Worm (Caenorhabditis elegans): ENCODE data around the gene F47G3.4.

The F47G3.4 gene

ce11 chrX:2385453-2385852 is 4.1 kb downstream of the F47G3.4 start, which contains the start of gene F47G3.1:
Gene F47G3.1, plus strand, starts transcription at chrX:2385753.
- TF ChIP-seq egl-5 (tag; optimal IDR thresholded peaks at IDR 0.05) (no peak), ceh-82 (tag; optimal IDR thresholded peaks at IDR 0.05) (no peak), ztf-4 (tag; optimal IDR thresholded peaks at IDR 0.05) (no peak), elt-3 (tag; optimal IDR thresholded peaks at IDR 0.05) (no peak), lin-15B (tag; optimal IDR thresholded peaks at IDR 0.05) (no peak), lin-39 (tag; optimal IDR thresholded peaks at IDR 0.05) (no peak), unc-62 (GFP tag; optimal IDR thresholded peaks at IDR 0.05) (no peak), pha-4 (tag; optimal IDR thresholded peaks at IDR 0.05) (no peak), nhr-43 (tag; optimal IDR thresholded peaks at IDR 0.05; ENCODE audit: poor library complexity, severe bottlenecking) (no peak), skn-1 (tag; optimal IDR thresholded peaks at IDR 0.05) (no peak), jun-1 (tag; optimal IDR thresholded peaks at IDR 0.05) (no peak), nfya-1 (tag; optimal IDR thresholded peaks at IDR 0.05; ENCODE audit: insufficient read depth) (no peak), aly-2 (tag; optimal IDR thresholded peaks at IDR 0.05) (no peak), mml-1 (tag; optimal IDR thresholded peaks at IDR 0.05) (no peak), fkh-2 (tag; optimal IDR thresholded peaks at IDR 0.05) (no peak), sea-2 (GFP tag; optimal IDR thresholded peaks at IDR 0.05) (no peak), eor-1 (tag; optimal IDR thresholded peaks at IDR 0.05) (no peak), nhr-67 (tag; optimal IDR thresholded peaks at IDR 0.05) (no peak), nhr-12 (tag; optimal IDR thresholded peaks at IDR 0.05) (no peak), daf-12 (tag; optimal IDR thresholded peaks at IDR 0.05) (no peak)

- TF ChIP-seq nhr-23 (tag; optimal IDR thresholded peaks at IDR 0.05) (peak; percentile 43), unc-39 (tag; optimal IDR thresholded peaks at IDR 0.05) (no peak), ZK546.5 (tag; optimal IDR thresholded peaks at IDR 0.05) (no peak), egl-5 (tag; optimal IDR thresholded peaks at IDR 0.05) (no peak), unc-62 (GFP tag; optimal IDR thresholded peaks at IDR 0.05) (no peak), nhr-11 (tag; optimal IDR thresholded peaks at IDR 0.05) (no peak), fkh-10 (GFP tag; optimal IDR thresholded peaks at IDR 0.05) (no peak), lin-15B (tag; optimal IDR thresholded peaks at IDR 0.05) (no peak), nhr-43 (tag; optimal IDR thresholded peaks at IDR 0.05; ENCODE audit: poor library complexity, severe bottlenecking) (peak; percentile 35), nhr-25 (tag; optimal IDR thresholded peaks at IDR 0.05) (no peak), nfya-1 (tag; optimal IDR thresholded peaks at IDR 0.05; ENCODE audit: insufficient read depth) (no peak), nhr-12 (tag; optimal IDR thresholded peaks at IDR 0.05) (no peak)
These were observed 5.7 kb downstream of the F47G3.4 start for ce11 chrX:2386922-2387566.

DNA sequence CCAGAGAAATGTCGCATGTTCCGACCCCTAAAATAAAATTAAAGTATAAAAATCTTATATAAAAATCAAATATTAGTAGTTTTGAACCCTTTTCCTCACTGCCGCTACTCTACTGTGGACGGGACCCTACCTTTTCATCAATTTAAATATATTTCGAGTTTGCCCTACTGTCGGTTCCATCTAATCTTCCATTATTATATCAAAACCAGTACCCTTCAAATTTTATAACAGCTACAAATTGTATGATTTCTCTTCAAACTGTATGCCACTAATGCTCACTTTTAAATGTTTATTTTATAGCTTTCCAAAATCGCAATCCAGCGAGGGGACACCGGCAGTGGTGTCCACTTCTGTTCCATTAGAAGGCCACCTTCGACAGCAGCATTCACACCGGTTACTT is 13.6 kb downstream of the F47G3.4 start, which contains the start of gene C43H6.6:
TSS of gene C43H6.6 (plus strand) at position 301 of the 400 bp plus-strand sequence.
- TF ChIP-seq pqm-1 (tag; optimal IDR thresholded peaks at IDR 0.05), result no peak
- no peak for TF ChIP-seq unc-62 (GFP tag; optimal IDR thresholded peaks at IDR 0.05)
- no peak for TF ChIP-seq fkh-2 (tag; optimal IDR thresholded peaks at IDR 0.05)
- TF ChIP-seq lin-39 (tag; optimal IDR thresholded peaks at IDR 0.05), result no peak
- TF ChIP-seq ceh-16 (tag; optimal IDR thresholded peaks at IDR 0.05), result no peak
- no peak for TF ChIP-seq nhr-76 (tag; optimal IDR thresholded peaks at IDR 0.05)
- no peak for TF ChIP-seq sea-2 (GFP tag; optimal IDR thresholded peaks at IDR 0.05)
- no peak for TF ChIP-seq nhr-67 (tag; optimal IDR thresholded peaks at IDR 0.05)
- TF ChIP-seq nhr-25 (tag; optimal IDR thresholded peaks at IDR 0.05), result no peak
- no peak for TF ChIP-seq egl-5 (tag; optimal IDR thresholded peaks at IDR 0.05)
- TF ChIP-seq ceh-82 (tag; optimal IDR thresholded peaks at IDR 0.05), result no peak
- TF ChIP-seq skn-1 (tag; optimal IDR thresholded peaks at IDR 0.05), result no peak

ce11 chrX:2401883-2402282 is 20.5 kb downstream of the F47G3.4 start, which contains the start of gene dhhc-9:
Gene dhhc-9, minus strand, starts transcription at chrX:2402036.
- peak; percentile 23 for TF ChIP-seq pqm-1 (tag; optimal IDR thresholded peaks at IDR 0.05)
- TF ChIP-seq hmg-11 (tag; optimal IDR thresholded peaks at IDR 0.05), result peak; percentile 97
- TF ChIP-seq lin-15B (tag; optimal IDR thresholded peaks at IDR 0.05), result peak; percentile 22
- TF ChIP-seq lin-39 (tag; optimal IDR thresholded peaks at IDR 0.05), result peak; percentile 61
- no peak for TF ChIP-seq ceh-82 (tag; optimal IDR thresholded peaks at IDR 0.05)
- peak; percentile 15 for TF ChIP-seq jun-1 (tag; optimal IDR thresholded peaks at IDR 0.05)
- no peak for TF ChIP-seq nhr-77 (tag; optimal IDR thresholded peaks at IDR 0.05)
- TF ChIP-seq elt-2 (tag; optimal IDR thresholded peaks at IDR 0.05), result peak; percentile 17
- peak; percentile 81 for TF ChIP-seq nfya-1 (tag; optimal IDR thresholded peaks at IDR 0.05; ENCODE audit: insufficient read depth)
- peak; percentile 53 for TF ChIP-seq snpc-4 (tag; optimal IDR thresholded peaks at IDR 0.05)
- peak; percentile 64 for TF ChIP-seq nhr-25 (tag; optimal IDR thresholded peaks at IDR 0.05)
- no peak for TF ChIP-seq ztf-4 (tag; optimal IDR thresholded peaks at IDR 0.05)
- peak; percentile 5 for TF ChIP-seq pha-4 (tag; optimal IDR thresholded peaks at IDR 0.05)
- no peak for TF ChIP-seq ama-1 (optimal IDR thresholded peaks at IDR 0.05)
- TF ChIP-seq nhr-43 (tag; optimal IDR thresholded peaks at IDR 0.05; ENCODE audit: poor library complexity, severe bottlenecking), result peak; percentile 41
- TF ChIP-seq nhr-23 (tag; optimal IDR thresholded peaks at IDR 0.05), result peak; percentile 39
